Worm (Caenorhabditis elegans): ENCODE data around the gene spp-10.

Gene spp-10

ce11 chrIV:8528345-8528744 lies 51.4 kb downstream of the spp-10 start (continued):
- TF ChIP-seq elt-1 (tag; optimal IDR thresholded peaks at IDR 0.05) (no peak), nhr-23 (tag; optimal IDR thresholded peaks at IDR 0.05) (peak; percentile 34), nhr-77 (tag; optimal IDR thresholded peaks at IDR 0.05) (no peak), eor-1 (tag; optimal IDR thresholded peaks at IDR 0.05) (no peak), lsy-12 (tag; optimal IDR thresholded peaks at IDR 0.05) (no peak), ceh-82 (tag; optimal IDR thresholded peaks at IDR 0.05) (no peak), skn-1 (tag; optimal IDR thresholded peaks at IDR 0.05) (no peak), mdl-1 (tag; optimal IDR thresholded peaks at IDR 0.05) (peak; percentile 12)

- TF ChIP-seq nhr-25 (tag; optimal IDR thresholded peaks at IDR 0.05), result peak; percentile 92
- no peak for TF ChIP-seq ztf-11 (tag; optimal IDR thresholded peaks at IDR 0.05)
- TF ChIP-seq lin-39 (tag; optimal IDR thresholded peaks at IDR 0.05), result no peak
- peak; percentile 96 for TF ChIP-seq nhr-43 (tag; optimal IDR thresholded peaks at IDR 0.05; ENCODE audit: poor library complexity, severe bottlenecking)
- no peak for TF ChIP-seq pha-4 (tag; optimal IDR thresholded peaks at IDR 0.05)
- TF ChIP-seq ceh-9 (tag; optimal IDR thresholded peaks at IDR 0.05), result no peak
- peak in 1 of 3 experiments; percentile 22 for TF ChIP-seq elt-3 (tag; optimal IDR thresholded peaks at IDR 0.05)
- TF ChIP-seq nhr-28 (tag; optimal IDR thresholded peaks at IDR 0.05), result no peak
- TF ChIP-seq pqm-1 (tag; optimal IDR thresholded peaks at IDR 0.05), result no peak
- TF ChIP-seq ama-1 (optimal IDR thresholded peaks at IDR 0.05), result peak; percentile 36
- no peak for TF ChIP-seq nhr-237 (tag; optimal IDR thresholded peaks at IDR 0.05)
- no peak for TF ChIP-seq nhr-11 (tag; optimal IDR thresholded peaks at IDR 0.05)
- TF ChIP-seq lsy-12 (tag; optimal IDR thresholded peaks at IDR 0.05), result peak; percentile 55
- TF ChIP-seq ceh-82 (tag; optimal IDR thresholded peaks at IDR 0.05), result no peak
- TF ChIP-seq nhr-23 (tag; optimal IDR thresholded peaks at IDR 0.05), result peak; percentile 95
- TF ChIP-seq ztf-4 (tag; optimal IDR thresholded peaks at IDR 0.05), result no peak
- no peak for TF ChIP-seq lin-15B (tag; optimal IDR thresholded peaks at IDR 0.05)
- TF ChIP-seq fkh-10 (GFP tag; optimal IDR thresholded peaks at IDR 0.05), result no peak
- TF ChIP-seq daf-12 (tag; optimal IDR thresholded peaks at IDR 0.05), result peak; percentile 18
- TF ChIP-seq zag-1 (tag; optimal IDR thresholded peaks at IDR 0.05), result no peak
- no peak for TF ChIP-seq snpc-4 (tag; optimal IDR thresholded peaks at IDR 0.05)
- peak; percentile 41 for TF ChIP-seq tbx-2 (tag; optimal IDR thresholded peaks at IDR 0.05)
- no peak for TF ChIP-seq fkh-2 (tag; optimal IDR thresholded peaks at IDR 0.05)
- TF ChIP-seq ceh-16 (tag; optimal IDR thresholded peaks at IDR 0.05), result no peak
- peak; percentile 35 for TF ChIP-seq mdl-1 (tag; optimal IDR thresholded peaks at IDR 0.05)
- peak; percentile 9 for TF ChIP-seq nfya-1 (tag; optimal IDR thresholded peaks at IDR 0.05; ENCODE audit: insufficient read depth)
Observed at ce11 chrIV:8529039-8529438, 52.1 kb downstream of the spp-10 start.
